Worm (Caenorhabditis elegans) whole organism, L4/young adult: ENCODE measurements around the gene srv-9.

ENCODE experiments used
- W03F9.2 ChIP-seq: fragments of 150-350 bp; optimal IDR thresholded peaks from 2 replicates; lab custom pipeline; 2014; ENCODE audit warnings: missing biosample characterization, missing genetic modification characterization
- him-1 ChIP-seq: sonication (generic microtip); optimal IDR thresholded peaks from 2 replicates; lab custom pipeline; 2016; ENCODE audit warnings: missing genotype, missing genetic modification reagents, missing genetic modification characterization, missing compliant biosample characterization

- TF ChIP-seq him-1 (tag; lab: Kevin White, UChicago) = no peak
- no peak for TF ChIP-seq W03F9.2
Measured at ce11 chrV:13410688-13411087, 12.3 kb downstream of the srv-9 start, which contains the start of gene F53F1.4.
